Fruit fly (Drosophila melanogaster): ENCODE results near the gene CG32333.
A peak's percentile ranks its signal among the peaks of the same experiment; 100 is the strongest.

Gene CG32333

dm6 chr3L:1300076-1300635, 24.4 kb downstream of the CG32333 start (continued):
- TF ChIP-seq Ets21C (GFP tag; optimal IDR thresholded peaks at IDR 0.05) (no peak), Sox14 (GFP tag; optimal IDR thresholded peaks at IDR 0.05) (peak; percentile 60), CG3919 (GFP tag; optimal IDR thresholded peaks at IDR 0.05) (no peak), Blimp-1 (GFP tag; optimal IDR thresholded peaks at IDR 0.05) (peak; percentile 48), lz (GFP tag; optimal IDR thresholded peaks at IDR 0.05) (peak; percentile 52), CG1621 (tag; optimal IDR thresholded peaks at IDR 0.05) (peak; percentile 29), ss (GFP tag; optimal IDR thresholded peaks at IDR 0.05) (peak in 1 of 2 experiments; percentile 46), fd85E (GFP tag; optimal IDR thresholded peaks at IDR 0.05) (no peak), CG32006 (GFP tag; optimal IDR thresholded peaks at IDR 0.05) (no peak), Eip78C (GFP tag) (peak; percentile 88), CG6854 (GFP tag; optimal IDR thresholded peaks at IDR 0.05) (peak; percentile 33), salr (GFP tag; optimal IDR thresholded peaks at IDR 0.05) (no peak), CG8632 (GFP tag; optimal IDR thresholded peaks at IDR 0.05) (peak; percentile 65), CG7368 (GFP tag; optimal IDR thresholded peaks at IDR 0.05) (no peak), dac (GFP tag; optimal IDR thresholded peaks at IDR 0.05) (no peak), CG11902 (GFP tag; optimal IDR thresholded peaks at IDR 0.05) (peak; percentile 40), acj6 (GFP tag; optimal IDR thresholded peaks at IDR 0.05) (peak; percentile 60), spab (GFP tag; optimal IDR thresholded peaks at IDR 0.05) (no peak), net (GFP tag; optimal IDR thresholded peaks at IDR 0.05) (peak; percentile 70), CG10631 (GFP tag; optimal IDR thresholded peaks at IDR 0.05) (no peak), Lpt (GFP tag; optimal IDR thresholded peaks at IDR 0.05) (peak; percentile 29), Sox15 (GFP tag; optimal IDR thresholded peaks at IDR 0.05) (peak; percentile 47), Hr39 (GFP tag; optimal IDR thresholded peaks at IDR 0.05) (peak; percentile 52)

- TF ChIP-seq Sox14 (GFP tag; optimal IDR thresholded peaks at IDR 0.05) (peak; percentile 48), esn (GFP tag; optimal IDR thresholded peaks at IDR 0.05) (no peak), achi (GFP tag; optimal IDR thresholded peaks at IDR 0.05) (no peak), acj6 (GFP tag; optimal IDR thresholded peaks at IDR 0.05) (no peak), fkh (GFP tag; optimal IDR thresholded peaks at IDR 0.05) (peak; percentile 56), CG31627 (GFP tag; optimal IDR thresholded peaks at IDR 0.05) (peak; percentile 1)
These were observed 26.6 kb downstream of the CG32333 start, which contains the start of the genes Rac1 and Acat2 for dm6 chr3L:1302234-1302949. TSS of gene Rac1 (minus strand) at chr3L:1302683. TSS of gene Acat2 (plus strand) at chr3L:1302944.

DNA sequence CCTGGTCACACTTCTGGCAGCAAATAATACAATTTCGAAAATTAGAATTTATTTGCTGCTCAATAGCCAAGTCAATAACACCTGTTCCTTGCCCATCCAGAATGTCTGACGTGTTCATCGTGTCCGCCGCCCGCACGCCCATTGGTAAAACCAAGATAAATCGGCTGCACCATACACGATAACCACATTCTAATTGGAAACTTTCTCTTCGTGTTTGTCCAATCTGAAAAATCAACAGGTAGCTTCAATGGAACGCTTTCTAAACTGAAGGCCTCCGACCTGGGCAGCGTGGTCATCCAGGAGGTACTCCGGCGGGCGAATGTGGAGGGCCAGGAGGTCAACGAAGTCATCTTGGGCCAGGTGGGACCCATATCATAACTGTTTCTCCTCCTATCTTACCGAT, 27.2 kb downstream of the CG32333 start:
- TF ChIP-seq Sox102F (GFP tag; optimal IDR thresholded peaks at IDR 0.05), result no peak
- no peak for TF ChIP-seq svp (GFP tag)
- no peak for TF ChIP-seq pdm3 (GFP tag; optimal IDR thresholded peaks at IDR 0.05)
- no peak for TF ChIP-seq Met (GFP tag; optimal IDR thresholded peaks at IDR 0.05)
- TF ChIP-seq CG11762 (GFP tag; optimal IDR thresholded peaks at IDR 0.05; ENCODE audit: insufficient read depth), result no peak
- TF ChIP-seq CG3919 (GFP tag; optimal IDR thresholded peaks at IDR 0.05), result no peak
- TF ChIP-seq CG10669 (GFP tag; optimal IDR thresholded peaks at IDR 0.05), result no peak
- TF ChIP-seq Blimp-1 (GFP tag; optimal IDR thresholded peaks at IDR 0.05), result no peak
- no peak for TF ChIP-seq CG4318 (GFP tag; optimal IDR thresholded peaks at IDR 0.05)
- TF ChIP-seq lz (GFP tag; optimal IDR thresholded peaks at IDR 0.05), result no peak
- TF ChIP-seq acj6 (GFP tag; optimal IDR thresholded peaks at IDR 0.05), result no peak
- TF ChIP-seq Lpt (GFP tag; optimal IDR thresholded peaks at IDR 0.05), result no peak
- no peak for TF ChIP-seq Sox15 (GFP tag; optimal IDR thresholded peaks at IDR 0.05)

DNA sequence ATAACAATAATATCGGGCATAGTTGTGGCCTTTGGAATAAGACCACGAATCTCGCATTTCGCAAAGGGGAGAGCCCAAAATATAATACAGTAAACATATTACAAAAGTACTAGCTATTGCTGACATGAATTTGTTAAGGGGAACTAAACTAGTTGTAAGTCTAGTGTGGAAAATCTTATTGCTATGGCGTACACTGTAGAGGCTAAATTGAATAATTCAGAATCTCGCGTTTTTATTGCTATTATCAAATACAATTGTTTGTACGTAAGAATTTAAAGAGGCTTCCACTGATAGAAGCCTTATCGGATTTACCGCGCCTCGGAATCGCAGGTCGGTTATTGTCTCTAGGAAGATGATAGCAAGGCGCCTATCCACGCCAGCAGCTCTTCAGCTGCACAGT, 29.6 kb downstream of the CG32333 start:
- TF ChIP-seq svp (GFP tag) (peak; percentile 90), CG11902 (GFP tag; optimal IDR thresholded peaks at IDR 0.05) (no peak), spab (GFP tag; optimal IDR thresholded peaks at IDR 0.05) (no peak), lz (GFP tag; optimal IDR thresholded peaks at IDR 0.05) (no peak), Gug (GFP tag; IDR thresholded peaks at IDR 0.05) (no peak), vri (GFP tag; optimal IDR thresholded peaks at IDR 0.05) (peak; percentile 91), CG34406 (GFP tag; optimal IDR thresholded peaks at IDR 0.05) (no peak), CG10669 (GFP tag; optimal IDR thresholded peaks at IDR 0.05) (no peak)
